Worm (Caenorhabditis elegans) whole organism, L1 larva: ENCODE measurements around the gene F09E5.12.

Source experiments
- C34B4.2 ChIP-seq: sonication (generic microtip); optimal IDR thresholded peaks from 2 replicates; lab custom pipeline; 2017; ENCODE audit warnings: mild to moderate bottlenecking, missing genetic modification characterization, missing compliant biosample characterization
- aly-2 ChIP-seq: fragments of 150-350 bp; optimal IDR thresholded peaks from 2 replicates; lab custom pipeline; 2014; ENCODE audit warnings: missing biosample characterization, missing genetic modification characterization
- ceh-63 ChIP-seq: fragments of 200-800 bp; sonication (Bioruptor generic); optimal IDR thresholded peaks from 2 replicates; lab custom pipeline; 2018; ENCODE audit warnings: mild to moderate bottlenecking, missing genetic modification characterization, missing compliant biosample characterization
- ceh-8 ChIP-seq: fragments of 200-800 bp; sonication (Bioruptor generic); optimal IDR thresholded peaks from 2 replicates; lab custom pipeline; 2018; ENCODE audit warnings: mild to moderate bottlenecking, missing genetic modification characterization, moderate library complexity, missing compliant biosample characterization
- ceh-88 ChIP-seq: fragments of 200-800 bp; sonication (Bioruptor generic); IDR thresholded peaks from 2 replicates; pipeline ENCODE4 v1.3.6; 2022; ENCODE audit warnings: missing genetic modification characterization, missing compliant biosample characterization
- ceh-90 ChIP-seq: sonication (generic microtip); optimal IDR thresholded peaks from 2 replicates; lab custom pipeline; 2016; ENCODE audit warnings: missing genetic modification characterization, missing compliant biosample characterization
- ces-1 ChIP-seq: fragments of 150-350 bp; optimal IDR thresholded peaks from 2 replicates; lab custom pipeline; 2014; ENCODE audit warnings: missing biosample characterization, missing genetic modification reagents, missing genetic modification characterization
- efl-3 ChIP-seq: fragments of 200-800 bp; sonication (Bioruptor generic); optimal IDR thresholded peaks from 2 replicates; lab custom pipeline; 2018; ENCODE audit warnings: mild to moderate bottlenecking, missing genetic modification characterization, missing compliant biosample characterization
- egl-13 ChIP-seq: sonication (generic microtip); optimal IDR thresholded peaks from 2 replicates; lab custom pipeline; 2016; ENCODE audit warnings: missing genotype, missing genetic modification reagents, missing genetic modification characterization, missing compliant biosample characterization
- elt-3 ChIP-seq, 6 experiments: fragments of 150-350 bp in 1 of 6; sonication (generic microtip); optimal IDR thresholded peaks; 2 replicates each; lab custom pipeline; 2017 to 2018; ENCODE audit warnings: missing biosample characterization in 6 of 6, missing genetic modification characterization in 6 of 6, inconsistent platforms in 1 of 6
- fkh-4 ChIP-seq: sonication (generic microtip); optimal IDR thresholded peaks from 2 replicates; lab custom pipeline; 2016; ENCODE audit warnings: missing compliant biosample characterization, missing genetic modification characterization, borderline replicate concordance
- fkh-8 ChIP-seq: sonication (generic microtip); optimal IDR thresholded peaks from 2 replicates; lab custom pipeline; 2016; ENCODE audit warnings: mild to moderate bottlenecking, missing genetic modification characterization, missing compliant biosample characterization
- grh-1 ChIP-seq: fragments of 200-800 bp; sonication (Bioruptor generic); IDR thresholded peaks from 2 replicates; pipeline ENCODE4 v1.3.6; 2022; ENCODE audit warnings: missing genetic modification reagents, missing genetic modification characterization, missing compliant biosample characterization
- hlh-17 ChIP-seq: fragments of 200-800 bp; sonication (Bioruptor generic); optimal IDR thresholded peaks from 2 replicates; lab custom pipeline; 2018; ENCODE audit warnings: missing genetic modification characterization, mild to moderate bottlenecking, missing compliant biosample characterization, moderate library complexity, borderline replicate concordance
- jun-1 ChIP-seq: fragments of 150-350 bp; optimal IDR thresholded peaks from 2 replicates; lab custom pipeline; 2014; ENCODE audit warnings: missing biosample characterization, missing genetic modification reagents, missing genetic modification characterization
- lin-14 ChIP-seq: fragments of 200-800 bp; sonication (Bioruptor generic); optimal IDR thresholded peaks from 2 replicates; lab custom pipeline; 2018; ENCODE audit warnings: mild to moderate bottlenecking, missing genetic modification characterization, moderate library complexity, missing compliant biosample characterization
- lin-15B ChIP-seq: fragments of 150-350 bp; sonication (generic microtip); optimal IDR thresholded peaks from 3 replicates; lab custom pipeline; 2014; ENCODE audit warnings: missing biosample characterization, missing genetic modification characterization
- lin-39 ChIP-seq: fragments of 150-350 bp; optimal IDR thresholded peaks from 2 replicates; lab custom pipeline; 2014; ENCODE audit warnings: missing biosample characterization, missing genetic modification reagents, missing genetic modification characterization
- lir-3 ChIP-seq: sonication (generic microtip); optimal IDR thresholded peaks from 2 replicates; lab custom pipeline; 2016; ENCODE audit warnings: mild to moderate bottlenecking, missing genetic modification characterization, moderate library complexity, missing compliant biosample characterization; ENCODE audit not compliant: poor library complexity
- lsy-2 ChIP-seq, 2 experiments: fragments of 150-350 bp; optimal IDR thresholded peaks; 2 replicates each; lab custom pipeline; 2014; ENCODE audit warnings: missing biosample characterization in 2 of 2, missing genetic modification characterization in 2 of 2
- mab-9 ChIP-seq: fragments of 200-800 bp; sonication (Bioruptor generic); IDR thresholded peaks from 2 replicates; pipeline ENCODE4 v1.3.6; 2022; ENCODE audit warnings: missing genetic modification reagents, missing genetic modification characterization, missing compliant biosample characterization
- mef-2 ChIP-seq: fragments of 150-350 bp; optimal IDR thresholded peaks from 2 replicates; lab custom pipeline; 2014; ENCODE audit warnings: missing biosample characterization, missing genetic modification characterization
- mep-1 ChIP-seq: fragments of 150-350 bp; optimal IDR thresholded peaks from 2 replicates; lab custom pipeline; 2014; ENCODE audit warnings: missing biosample characterization, missing genetic modification characterization
- nhr-12 ChIP-seq: sonication (generic microtip); optimal IDR thresholded peaks from 2 replicates; lab custom pipeline; 2017; ENCODE audit warnings: missing biosample characterization, missing genetic modification characterization
- nhr-19 ChIP-seq: fragments of 200-800 bp; sonication (Bioruptor generic); conservative IDR thresholded peaks from 2 replicates; pipeline ENCODE4 v1.3.6; 2022; ENCODE audit warnings: missing genetic modification characterization, missing compliant biosample characterization
- nhr-20 ChIP-seq: sonication (generic microtip); optimal IDR thresholded peaks from 2 replicates; lab custom pipeline; 2016; ENCODE audit warnings: mild to moderate bottlenecking, missing genetic modification characterization, missing compliant biosample characterization
- nhr-28 ChIP-seq: fragments of 150-350 bp; optimal IDR thresholded peaks from 2 replicates; lab custom pipeline; 2014; ENCODE audit warnings: missing biosample characterization, missing genetic modification characterization
- nhr-71 ChIP-seq: sonication (generic microtip); optimal IDR thresholded peaks from 2 replicates; lab custom pipeline; 2016; ENCODE audit warnings: mild to moderate bottlenecking, missing genetic modification characterization, moderate library complexity, missing compliant biosample characterization
- nhr-76 ChIP-seq: sonication (generic microtip); optimal IDR thresholded peaks from 2 replicates; lab custom pipeline; 2017; ENCODE audit warnings: missing biosample characterization, missing genetic modification characterization
- nhr-85 ChIP-seq: sonication (generic microtip); peaks from one replicate; lab custom pipeline; 2016; ENCODE audit warnings: missing genetic modification characterization, inconsistent platforms, missing compliant biosample characterization
- nhr-90 ChIP-seq: sonication (generic microtip); optimal IDR thresholded peaks from 2 replicates; lab custom pipeline; 2016; ENCODE audit warnings: mild to moderate bottlenecking, missing genetic modification characterization, missing compliant biosample characterization; ENCODE audit not compliant: poor library complexity
- pax-3 ChIP-seq: fragments of 200-800 bp; sonication (Bioruptor generic); optimal IDR thresholded peaks from 2 replicates; lab custom pipeline; 2018; ENCODE audit warnings: mild to moderate bottlenecking, missing genetic modification characterization, moderate library complexity, missing compliant biosample characterization
- pqm-1 ChIP-seq: sonication (generic microtip); optimal IDR thresholded peaks from 3 replicates; lab custom pipeline; 2017; ENCODE audit warnings: missing biosample characterization, missing genetic modification characterization
- rnt-1 ChIP-seq: sonication (generic microtip); optimal IDR thresholded peaks from 2 replicates; lab custom pipeline; 2016; ENCODE audit warnings: mild to moderate bottlenecking, missing genetic modification characterization, moderate library complexity, missing compliant biosample characterization
- skn-1 ChIP-seq: fragments of 150-350 bp; optimal IDR thresholded peaks from 2 replicates; lab custom pipeline; 2014; ENCODE audit warnings: missing biosample characterization, missing genetic modification characterization
- snpc-4 ChIP-seq: fragments of 150-350 bp; optimal IDR thresholded peaks from 2 replicates; lab custom pipeline; 2014; ENCODE audit warnings: missing biosample characterization, missing genetic modification characterization
- snu-23 ChIP-seq: sonication (generic microtip); optimal IDR thresholded peaks from 2 replicates; lab custom pipeline; 2016; ENCODE audit warnings: missing genetic modification characterization, missing compliant biosample characterization
- sox-4 ChIP-seq: sonication (generic microtip); optimal IDR thresholded peaks from 2 replicates; lab custom pipeline; 2016; ENCODE audit warnings: missing genetic modification characterization, missing compliant biosample characterization
- sptf-1 ChIP-seq: fragments of 150-350 bp; optimal IDR thresholded peaks from 2 replicates; lab custom pipeline; 2014; ENCODE audit warnings: missing biosample characterization, missing genetic modification characterization
- sup-37 ChIP-seq: fragments of 200-800 bp; sonication (Bioruptor generic); optimal IDR thresholded peaks from 2 replicates; lab custom pipeline; 2018; ENCODE audit warnings: mild to moderate bottlenecking, missing genetic modification characterization, missing compliant biosample characterization
- tbx-2 ChIP-seq: sonication (generic microtip); optimal IDR thresholded peaks from 2 replicates; lab custom pipeline; 2016; ENCODE audit warnings: missing genetic modification characterization, missing compliant biosample characterization
- unc-130 ChIP-seq: fragments of 150-350 bp; optimal IDR thresholded peaks from 2 replicates; lab custom pipeline; 2017; ENCODE audit warnings: missing biosample characterization, missing genetic modification characterization, inconsistent platforms
- unc-62 ChIP-seq: fragments of 150-350 bp; optimal IDR thresholded peaks from 2 replicates; lab custom pipeline; 2014; ENCODE audit warnings: missing biosample characterization, missing genetic modification reagents, missing genetic modification characterization
- zip-4 ChIP-seq: fragments of 200-800 bp; sonication (Bioruptor generic); optimal IDR thresholded peaks from 2 replicates; lab custom pipeline; 2018; ENCODE audit warnings: mild to moderate bottlenecking, missing genetic modification characterization, moderate library complexity, missing compliant biosample characterization
- ztf-4 ChIP-seq: fragments of 150-350 bp; optimal IDR thresholded peaks from 2 replicates; lab custom pipeline; 2014; ENCODE audit warnings: missing biosample characterization, missing genetic modification characterization

The F09E5.12 gene

DNA sequence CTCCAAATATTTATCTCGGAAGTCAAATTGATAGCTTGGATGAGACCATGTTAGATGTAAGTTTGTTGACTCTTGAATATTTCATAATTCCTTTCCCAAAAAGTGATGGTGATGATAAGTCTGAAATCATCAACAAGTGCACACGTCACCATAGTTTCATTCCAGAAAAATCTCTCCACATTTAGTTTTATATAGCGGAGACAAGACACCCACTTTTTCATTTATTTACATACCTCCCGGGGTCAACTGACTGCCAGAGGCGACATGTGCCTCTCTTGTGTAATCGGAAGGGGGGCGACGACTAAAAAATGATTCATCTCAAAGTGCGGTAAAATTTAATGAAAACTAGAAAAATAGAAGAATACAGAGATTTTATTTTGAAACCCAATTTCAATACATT, 32.2 kb downstream of the F09E5.12 start (continued):
- TF ChIP-seq ceh-8 (GFP tag; lab: Kevin White, UChicago) (peak; percentile 3), efl-3 (GFP tag; lab: Kevin White, UChicago) (no peak), aly-2 (tag; lab: Kevin White, UChicago) (no peak), nhr-12 (tag; lab: Kevin White, UChicago) (no peak), zip-4 (no peak), nhr-20 (tag; lab: Kevin White, UChicago) (peak; percentile 51), lin-15B (no peak), ceh-63 (GFP tag; lab: Kevin White, UChicago) (no peak), nhr-90 (tag; lab: Kevin White, UChicago) (no peak), hlh-17 (GFP tag; lab: Kevin White, UChicago) (no peak), pax-3 (tag; lab: Kevin White, UChicago) (no peak), sup-37 (GFP tag; lab: Kevin White, UChicago) (no peak), fkh-8 (tag; lab: Kevin White, UChicago) (peak; percentile 48), tbx-2 (tag; lab: Kevin White, UChicago) (no peak), skn-1 (peak; percentile 76), C34B4.2 (tag; lab: Kevin White, UChicago) (no peak), rnt-1 (tag; lab: Kevin White, UChicago) (peak; percentile 19), unc-62 (GFP tag; lab: Kevin White, UChicago) (no peak), nhr-85 (tag; lab: Kevin White, UChicago) (no peak), nhr-19 (GFP tag; lab: Robert Waterston, UW) (no peak; the same call in 1 of the 2 replicates), jun-1 (peak; percentile 52), lir-3 (tag; lab: Kevin White, UChicago) (no peak), mep-1 (peak; percentile 55), lin-14 (GFP tag; lab: Kevin White, UChicago) (peak; percentile 72), sox-4 (tag; lab: Kevin White, UChicago) (no peak), fkh-4 (tag; lab: Kevin White, UChicago) (no peak), snu-23 (GFP tag; lab: Kevin White, UChicago) (peak; percentile 40)

DNA sequence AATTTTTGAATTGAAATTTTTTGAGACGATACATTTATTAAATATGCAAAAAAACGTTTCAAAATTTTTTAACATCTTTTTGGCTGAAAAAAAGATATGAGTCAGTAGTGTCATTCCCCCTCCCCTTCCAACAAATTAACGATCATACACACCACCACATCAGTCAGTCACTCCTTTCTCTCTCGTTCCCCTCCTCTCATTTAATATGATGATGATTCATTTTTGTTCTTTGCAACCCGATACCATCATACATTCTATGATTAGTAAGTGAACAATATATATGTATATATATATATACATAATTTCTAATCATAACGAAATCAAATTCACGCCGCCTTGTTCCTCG, 33.1 kb downstream of the F09E5.12 start:
- TF ChIP-seq mab-9 (GFP tag; lab: Robert Waterston, UW) = no peak
- peak; percentile 14 for TF ChIP-seq lin-14 (GFP tag; lab: Kevin White, UChicago)
- TF ChIP-seq lin-39 = no peak
- peak; percentile 30 for TF ChIP-seq ceh-63 (GFP tag; lab: Kevin White, UChicago)
- no peak for TF ChIP-seq fkh-4 (tag; lab: Kevin White, UChicago)
- no peak for TF ChIP-seq nhr-71
- TF ChIP-seq ceh-90 (tag; lab: Kevin White, UChicago) = no peak
- no peak for TF ChIP-seq nhr-76 (tag; lab: Kevin White, UChicago)
- TF ChIP-seq unc-130 (tag; lab: Kevin White, UChicago) = no peak
- no peak for TF ChIP-seq ceh-88 (GFP tag; lab: Robert Waterston, UW)
- no peak for TF ChIP-seq lsy-2 (tag; optimal IDR thresholded peaks at IDR 0.05; lab: Kevin White, UChicago)
- no peak for TF ChIP-seq jun-1
- no peak for TF ChIP-seq grh-1 (GFP tag; lab: Robert Waterston, UW)
- no peak for TF ChIP-seq ztf-4 (tag; lab: Kevin White, UChicago)
- peak; percentile 29 for TF ChIP-seq mep-1
- no peak for TF ChIP-seq nhr-28 (tag; lab: Kevin White, UChicago)
- TF ChIP-seq mef-2 = no peak
- TF ChIP-seq ces-1 = no peak
- TF ChIP-seq sptf-1 (tag; lab: Kevin White, UChicago) = no peak
- no peak for TF ChIP-seq ceh-8 (GFP tag; lab: Kevin White, UChicago)
- TF ChIP-seq snpc-4 (tag; lab: Kevin White, UChicago) = no peak
- TF ChIP-seq pqm-1 = no peak
- TF ChIP-seq sox-4 (tag; lab: Kevin White, UChicago) = no peak
- no peak for TF ChIP-seq egl-13
- no peak for TF ChIP-seq elt-3 (tag; optimal IDR thresholded peaks at IDR 0.05; lab: Kevin White, UChicago)
